Worm (Caenorhabditis elegans): ENCODE data around the gene R11D1.1.

R11D1.1 gene

ce11 chrV:12683205-12683604 lies 21.0 kb upstream of the R11D1.1 start (continued):
- peak; percentile 1 for TF ChIP-seq ceh-27 (GFP tag; optimal IDR thresholded peaks at IDR 0.05)
- no peak for TF ChIP-seq F52B5.7 (tag; optimal IDR thresholded peaks at IDR 0.05)
- no peak for TF ChIP-seq lag-1 (GFP tag; IDR thresholded peaks at IDR 0.05)
- TF ChIP-seq Y67H2A.10 (GFP tag; conservative IDR thresholded peaks at IDR 0.05) = no peak
- TF ChIP-seq K11D2.4 (GFP tag; IDR thresholded peaks at IDR 0.05) = no peak
- TF ChIP-seq tlf-1 (GFP tag; optimal IDR thresholded peaks at IDR 0.05) = no peak
- TF ChIP-seq ceh-40 (GFP tag; IDR thresholded peaks at IDR 0.05) = 0 out of 2 replicates have a peak, but pooled peaks have one; percentile 32
- TF ChIP-seq madf-3 (GFP tag; IDR thresholded peaks at IDR 0.05) = no peak
- no peak for TF ChIP-seq ztf-3 (GFP tag; optimal IDR thresholded peaks at IDR 0.05)
- no peak for TF ChIP-seq madf-8 (GFP tag; conservative IDR thresholded peaks at IDR 0.05)
- no peak for TF ChIP-seq Y53F4B.3 (GFP tag; IDR thresholded peaks at IDR 0.05)
- no peak for TF ChIP-seq mes-4 (tag; optimal IDR thresholded peaks at IDR 0.05)
- no peak; the same call in 1 of the 2 replicates for TF ChIP-seq lin-26 (GFP tag; IDR thresholded peaks at IDR 0.05)
- TF ChIP-seq attf-6 (GFP tag; IDR thresholded peaks at IDR 0.05) = no peak
- no peak for TF ChIP-seq rec-8 (tag; optimal IDR thresholded peaks at IDR 0.05)
- TF ChIP-seq madf-6 (GFP tag; IDR thresholded peaks at IDR 0.05) = no peak
- no peak for TF ChIP-seq unc-130 (GFP tag; optimal IDR thresholded peaks at IDR 0.05)
- no peak for TF ChIP-seq sea-2 (GFP tag; IDR thresholded peaks at IDR 0.05)
- no peak for TF ChIP-seq B0035.1 (tag; optimal IDR thresholded peaks at IDR 0.05)
- no peak for TF ChIP-seq K12H6.12 (tag; optimal IDR thresholded peaks at IDR 0.05)
- TF ChIP-seq unc-62 (GFP tag; optimal IDR thresholded peaks at IDR 0.05) = no peak
- no peak for TF ChIP-seq F33H1.4 (GFP tag; IDR thresholded peaks at IDR 0.05)
- TF ChIP-seq snpc-3.4 (tag; optimal IDR thresholded peaks at IDR 0.05) = no peak
- no peak for TF ChIP-seq Y95B8A.8 (GFP tag; IDR thresholded peaks at IDR 0.05)
- TF ChIP-seq aptf-2 (GFP tag; conservative IDR thresholded peaks at IDR 0.05) = no peak
- TF ChIP-seq Y56A3A.18 (GFP tag; IDR thresholded peaks at IDR 0.05) = no peak
- TF ChIP-seq tbp1 (GFP tag; optimal IDR thresholded peaks at IDR 0.05) = peak; percentile 88
- no peak for TF ChIP-seq nfyb-1 (GFP tag; IDR thresholded peaks at IDR 0.05)
- TF ChIP-seq rpc-1 (optimal IDR thresholded peaks at IDR 0.05) = peak; percentile 57
- TF ChIP-seq rpc-1 (tag; optimal IDR thresholded peaks at IDR 0.05) = peak; percentile 81
- TF ChIP-seq ztf-28 (GFP tag; IDR thresholded peaks at IDR 0.05) = no peak
- no peak for TF ChIP-seq dox-1 (GFP tag; IDR thresholded peaks at IDR 0.05)
- TF ChIP-seq let-526 (GFP tag; IDR thresholded peaks at IDR 0.05) = no peak
- no peak for TF ChIP-seq lsl-1 (GFP tag; optimal IDR thresholded peaks at IDR 0.05)
- TF ChIP-seq nhr-179 (tag; optimal IDR thresholded peaks at IDR 0.05) = peak; percentile 21

ce11 chrV:12695155-12695554 lies 9.0 kb upstream of the R11D1.1 start, which contains the start of gene parn-1:
TSS of gene parn-1 (minus strand) at chrV:12695255.
- no peak for TF ChIP-seq somi-1 (GFP tag; optimal IDR thresholded peaks at IDR 0.05)
- TF ChIP-seq attf-6 (GFP tag; IDR thresholded peaks at IDR 0.05) = no peak
- TF ChIP-seq hlh-12 (tag; optimal IDR thresholded peaks at IDR 0.05) = no peak
- no peak for TF ChIP-seq aptf-2 (GFP tag; conservative IDR thresholded peaks at IDR 0.05)
- TF ChIP-seq mxl-1 (tag; optimal IDR thresholded peaks at IDR 0.05) = no peak
- TF ChIP-seq B0019.2 (GFP tag; conservative IDR thresholded peaks at IDR 0.05) = no peak
- no peak for TF ChIP-seq mel-28 (tag; optimal IDR thresholded peaks at IDR 0.05; ENCODE audit: borderline replicate concordance)
- TF ChIP-seq ztf-28 (GFP tag; IDR thresholded peaks at IDR 0.05) = no peak
- no peak for TF ChIP-seq lsy-27 (tag; optimal IDR thresholded peaks at IDR 0.05; ENCODE audit: borderline replicate concordance, insufficient read depth)
